Fruit fly (Drosophila melanogaster) whole organism: ENCODE results near the gene Fic.

Experiments used
- CG8478 ChIP-seq: fragments of >200 bp; optimal IDR thresholded peaks from 2 replicates; lab custom pipeline; 2018; ENCODE audit warnings: inconsistent platforms
- Dll ChIP-seq: fragments of >200 bp; optimal IDR thresholded peaks from 2 replicates; lab custom pipeline; 2017
- EcR ChIP-seq, 2 experiments: fragments of >200 bp; optimal IDR thresholded peaks; 2 replicates each; lab custom pipeline; 2017; ENCODE audit warnings: missing biosample characterization in 2 of 2, missing genetic modification characterization in 2 of 2, missing genetic modification reagents in 2 of 2
- pan ChIP-seq: fragments of >200 bp; optimal IDR thresholded peaks from 2 replicates; lab custom pipeline; 2017
- psq ChIP-seq: fragments of >200 bp; optimal IDR thresholded peaks from 2 replicates; lab custom pipeline; 2017
- usp ChIP-seq: fragments of >200 bp; optimal IDR thresholded peaks from 2 replicates; lab custom pipeline; 2017; ENCODE audit warnings: missing biosample characterization, missing genetic modification characterization, mixed read lengths

Gene Fic

DNA sequence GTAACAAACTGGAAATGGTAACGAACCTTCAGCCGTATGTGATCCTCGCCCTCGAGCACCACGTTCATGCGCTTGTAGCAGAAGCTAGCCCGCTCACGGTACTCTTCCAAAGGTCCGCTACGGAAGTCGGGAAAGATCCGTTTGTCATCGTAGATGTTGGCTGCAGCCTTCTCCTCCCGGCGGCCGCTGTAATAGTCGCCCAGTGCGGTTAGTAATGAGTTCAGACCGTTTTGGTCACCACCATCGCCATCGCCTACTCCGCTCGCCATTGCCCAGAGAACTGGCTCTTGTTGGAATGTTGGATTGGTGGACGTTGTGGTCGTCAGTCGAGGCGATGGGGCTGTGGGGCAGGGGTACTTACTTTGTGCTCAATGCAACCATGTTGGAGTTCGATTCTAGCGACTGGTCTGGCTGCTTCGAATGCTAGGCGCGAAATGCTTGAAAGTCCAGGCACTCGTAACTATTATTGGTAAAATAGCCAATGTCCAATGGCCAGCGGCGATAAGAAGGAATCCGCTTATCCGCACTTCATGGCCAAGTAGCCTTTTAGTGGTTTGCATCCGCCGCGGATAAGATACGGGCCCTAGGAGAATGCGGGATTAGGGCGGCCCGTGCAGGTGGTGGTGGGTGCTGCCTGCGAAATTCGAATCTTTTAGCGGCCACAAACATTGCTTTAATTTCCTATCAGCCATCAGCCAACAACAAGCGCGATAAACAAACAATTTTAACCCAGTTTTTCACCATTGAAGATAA is 23.6 kb downstream of the Fic start:
- no peak for TF ChIP-seq Dll (lab: Kevin White, UChicago)
- TF ChIP-seq EcR (GFP tag; optimal IDR thresholded peaks at IDR 0.05; lab: Kevin White, UChicago): no peak
- no peak for TF ChIP-seq pan (lab: Kevin White, UChicago)
- no peak for TF ChIP-seq psq (lab: Kevin White, UChicago)
- no peak for TF ChIP-seq CG8478 (lab: Kevin White, UChicago)
- TF ChIP-seq usp (GFP tag; lab: Kevin White, UChicago): no peak

DNA sequence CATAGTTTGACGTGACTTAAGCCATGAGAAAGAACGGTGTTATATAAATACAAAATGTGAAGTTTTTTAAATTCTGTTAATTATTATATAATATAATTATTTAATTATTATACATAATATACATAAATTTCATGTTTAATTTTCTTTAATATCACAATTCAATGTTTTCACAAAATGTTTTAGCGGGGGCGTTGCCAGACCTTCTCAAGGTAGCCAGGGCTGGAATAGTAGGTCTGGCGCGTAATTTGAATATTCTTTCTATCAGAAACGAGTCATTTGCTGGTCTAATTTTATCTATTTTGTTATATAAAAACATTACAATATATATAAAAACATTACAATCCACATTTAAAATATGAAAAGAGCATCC is 24.2 kb downstream of the Fic start, which contains the start of gene Acox3:
TSS of gene Acox3 (minus strand) at position 70 of the 370 bp plus-strand sequence.
- TF ChIP-seq CG8478 (lab: Kevin White, UChicago) (no peak), usp (GFP tag; lab: Kevin White, UChicago) (no peak), Dll (lab: Kevin White, UChicago) (no peak), pan (lab: Kevin White, UChicago) (no peak), EcR (GFP tag; optimal IDR thresholded peaks at IDR 0.05; lab: Kevin White, UChicago) (no peak), psq (lab: Kevin White, UChicago) (no peak)

DNA sequence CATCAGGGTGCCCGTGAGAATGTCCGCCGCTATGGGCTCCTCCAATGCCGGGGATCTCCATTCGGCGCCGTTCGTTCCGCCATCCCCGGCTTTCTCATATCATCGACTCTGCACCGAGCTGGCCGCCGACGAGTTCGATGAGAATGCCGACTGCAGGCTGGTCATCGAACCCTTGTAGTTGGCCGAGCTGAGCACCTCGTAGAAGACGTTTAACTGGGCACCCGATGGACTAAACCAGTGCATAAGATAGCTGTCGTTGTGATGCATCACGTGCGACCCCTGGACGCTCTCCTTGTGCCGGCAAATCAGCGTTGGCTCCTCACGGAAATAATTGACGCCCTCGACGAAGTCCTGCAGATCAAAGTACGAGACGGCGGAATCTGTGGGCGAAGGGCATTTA is 25.6 kb downstream of the Fic start:
- TF ChIP-seq Dll (lab: Kevin White, UChicago): no peak
- TF ChIP-seq CG8478 (lab: Kevin White, UChicago): no peak
- TF ChIP-seq EcR (GFP tag; optimal IDR thresholded peaks at IDR 0.05; lab: Kevin White, UChicago): no peak
- TF ChIP-seq psq (lab: Kevin White, UChicago): no peak
- no peak for TF ChIP-seq pan (lab: Kevin White, UChicago)
- no peak for TF ChIP-seq usp (GFP tag; lab: Kevin White, UChicago)

DNA sequence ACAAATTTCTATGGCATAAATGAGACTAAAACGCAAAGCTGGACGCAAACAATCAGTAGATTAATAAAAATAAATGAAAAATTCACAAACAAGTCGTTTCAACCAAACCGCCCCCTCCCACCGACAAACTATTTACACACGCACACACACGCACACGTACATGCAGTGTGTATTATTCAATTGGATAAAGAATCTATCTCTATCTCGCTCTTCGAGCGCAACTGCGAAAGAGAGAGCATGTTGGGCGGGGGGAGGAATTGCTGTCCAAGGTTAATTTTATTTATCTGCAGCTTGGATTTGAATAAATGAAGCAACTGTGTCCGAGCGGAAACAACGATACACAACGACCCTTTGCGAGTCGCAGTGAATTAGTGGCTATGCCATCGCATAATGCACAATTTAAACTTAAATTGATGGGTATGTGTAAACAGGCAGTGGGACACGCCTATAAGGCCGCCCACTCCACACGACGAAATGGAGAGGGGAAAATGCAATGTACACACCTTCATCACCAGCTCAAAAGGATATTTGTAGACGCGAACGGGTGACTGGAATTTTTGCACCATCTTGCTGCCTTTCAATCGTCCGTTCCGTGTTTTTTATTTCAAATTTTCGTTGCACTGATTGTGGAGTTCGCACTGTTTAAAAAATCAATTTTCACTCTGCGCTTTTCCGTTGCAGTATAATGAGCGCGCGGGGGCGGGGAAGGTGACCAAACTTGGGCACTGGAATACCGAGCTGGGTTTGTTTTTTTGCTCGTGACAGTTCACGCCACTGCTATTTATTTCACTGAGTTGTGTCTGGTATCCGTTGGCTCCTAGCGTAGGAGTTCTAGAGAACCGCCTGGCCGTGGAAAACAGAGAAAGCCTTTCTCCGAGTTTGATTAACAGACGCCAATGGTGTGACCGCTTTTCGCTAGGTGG is 31.2 kb downstream of the Fic start, which contains the start of gene retm:
TSS of gene retm (minus strand) at position 898 of the 923 bp plus-strand sequence.
- TF ChIP-seq Dll (lab: Kevin White, UChicago): no peak
- TF ChIP-seq CG8478 (lab: Kevin White, UChicago): no peak
- TF ChIP-seq usp (GFP tag; lab: Kevin White, UChicago): no peak
- no peak for TF ChIP-seq pan (lab: Kevin White, UChicago)
- no peak for TF ChIP-seq psq (lab: Kevin White, UChicago)

DNA sequence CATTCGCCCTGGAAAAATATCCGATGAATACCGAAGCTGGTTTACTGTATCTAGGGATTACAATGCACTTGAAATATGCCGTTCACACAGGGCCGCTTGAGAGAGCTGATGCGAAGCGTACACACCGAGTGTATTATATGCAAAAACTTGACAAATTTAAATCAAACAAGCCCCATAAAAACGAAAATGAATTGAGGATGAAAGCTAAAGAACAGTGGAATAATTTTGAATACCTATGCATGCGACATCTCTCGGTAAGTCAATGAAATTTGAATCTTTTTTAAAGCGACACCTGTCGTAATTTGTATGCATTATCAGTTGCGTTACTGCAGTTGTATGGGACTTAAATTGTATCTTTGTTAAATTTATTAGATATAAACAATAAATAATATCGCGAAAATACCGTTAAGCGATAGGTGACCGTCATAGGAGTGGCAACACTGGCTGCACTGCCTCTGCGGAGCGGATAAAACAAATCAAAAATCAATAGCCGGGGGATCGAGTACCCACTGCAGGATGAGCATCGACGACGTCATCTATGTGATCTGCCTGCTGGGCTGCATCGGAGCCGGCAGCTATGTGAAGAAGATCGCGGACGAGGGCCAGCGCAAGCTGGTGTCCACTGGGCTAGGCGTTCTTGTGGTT is 31.9 kb downstream of the Fic start, which contains the start of gene frj:
TSS of gene frj (plus strand) at position 98 of the 645 bp plus-strand sequence.
- TF ChIP-seq psq (lab: Kevin White, UChicago) (no peak), usp (GFP tag; lab: Kevin White, UChicago) (no peak), Dll (lab: Kevin White, UChicago) (no peak), CG8478 (lab: Kevin White, UChicago) (no peak), EcR (GFP tag; optimal IDR thresholded peaks at IDR 0.05; lab: Kevin White, UChicago) (no peak), pan (lab: Kevin White, UChicago) (no peak)

DNA sequence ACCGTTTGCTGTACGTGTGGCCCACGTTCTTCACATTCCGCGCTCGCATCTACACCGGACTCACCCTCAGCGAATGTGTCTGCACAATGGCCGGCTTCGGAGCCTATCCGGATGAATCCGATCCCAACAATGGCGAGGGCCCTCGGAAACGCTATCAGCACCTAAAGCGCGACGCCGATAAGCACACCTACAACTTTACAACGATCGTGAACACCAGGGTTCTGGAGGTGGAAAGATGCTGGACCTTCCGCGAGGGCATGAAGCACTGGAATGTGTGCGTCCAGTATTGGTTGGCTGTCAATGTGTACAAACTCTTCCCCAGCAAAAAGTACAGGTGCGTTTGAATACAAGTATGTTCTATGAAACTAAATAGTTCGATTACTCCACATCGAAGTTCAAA is 33.4 kb downstream of the Fic start:
- TF ChIP-seq usp (GFP tag; lab: Kevin White, UChicago): no peak
- no peak for TF ChIP-seq psq (lab: Kevin White, UChicago)
- no peak for TF ChIP-seq pan (lab: Kevin White, UChicago)
- no peak for TF ChIP-seq CG8478 (lab: Kevin White, UChicago)
- no peak for TF ChIP-seq EcR (GFP tag; optimal IDR thresholded peaks at IDR 0.05; lab: Kevin White, UChicago)
- TF ChIP-seq Dll (lab: Kevin White, UChicago): no peak

DNA sequence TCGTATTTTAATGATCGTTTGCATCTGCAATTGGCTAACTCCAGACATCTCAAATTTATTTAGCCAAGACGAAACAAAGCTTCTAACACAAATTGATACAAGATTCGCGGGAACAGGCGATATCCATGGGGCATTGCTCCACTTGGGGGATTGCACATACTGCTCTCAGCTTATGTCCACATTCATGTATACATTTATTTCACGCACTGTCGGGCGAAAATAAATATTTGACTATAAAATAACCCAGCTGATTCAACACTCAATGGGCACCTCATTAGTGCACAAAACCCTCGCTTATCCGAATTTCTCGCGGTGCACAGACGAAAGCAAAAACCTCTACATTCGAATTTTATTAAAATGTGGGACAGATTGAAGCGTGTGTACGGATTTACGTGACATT is 37.4 kb downstream of the Fic start:
- TF ChIP-seq usp (GFP tag; lab: Kevin White, UChicago) (no peak), EcR (GFP tag; optimal IDR thresholded peaks at IDR 0.05; lab: Kevin White, UChicago) (no peak), pan (lab: Kevin White, UChicago) (no peak), Dll (lab: Kevin White, UChicago) (no peak), CG8478 (lab: Kevin White, UChicago) (no peak), psq (lab: Kevin White, UChicago) (no peak)

DNA sequence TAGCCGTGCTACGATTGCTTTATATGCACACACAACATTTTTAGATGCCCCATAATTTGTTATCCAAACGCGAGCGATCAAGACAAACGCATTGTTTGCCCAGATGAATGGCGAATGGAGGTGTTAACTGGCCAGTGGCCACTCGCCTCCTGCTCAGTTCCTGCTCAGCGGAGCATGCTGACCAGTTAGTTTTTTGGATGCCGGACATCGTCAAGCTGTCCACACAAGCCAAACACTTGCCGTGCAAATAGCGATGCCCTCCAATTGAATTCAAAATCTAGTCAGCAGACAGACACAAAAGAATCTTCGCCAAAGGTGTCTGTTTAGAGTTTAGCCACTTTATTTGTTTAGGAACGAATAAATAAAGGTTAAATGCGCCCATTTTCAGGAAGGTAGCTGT is 38.1 kb downstream of the Fic start:
- TF ChIP-seq EcR (GFP tag; optimal IDR thresholded peaks at IDR 0.05; lab: Kevin White, UChicago): no peak
- TF ChIP-seq usp (GFP tag; lab: Kevin White, UChicago): no peak
- no peak for TF ChIP-seq Dll (lab: Kevin White, UChicago)
- TF ChIP-seq psq (lab: Kevin White, UChicago): no peak
- no peak for TF ChIP-seq CG8478 (lab: Kevin White, UChicago)
- no peak for TF ChIP-seq pan (lab: Kevin White, UChicago)

DNA sequence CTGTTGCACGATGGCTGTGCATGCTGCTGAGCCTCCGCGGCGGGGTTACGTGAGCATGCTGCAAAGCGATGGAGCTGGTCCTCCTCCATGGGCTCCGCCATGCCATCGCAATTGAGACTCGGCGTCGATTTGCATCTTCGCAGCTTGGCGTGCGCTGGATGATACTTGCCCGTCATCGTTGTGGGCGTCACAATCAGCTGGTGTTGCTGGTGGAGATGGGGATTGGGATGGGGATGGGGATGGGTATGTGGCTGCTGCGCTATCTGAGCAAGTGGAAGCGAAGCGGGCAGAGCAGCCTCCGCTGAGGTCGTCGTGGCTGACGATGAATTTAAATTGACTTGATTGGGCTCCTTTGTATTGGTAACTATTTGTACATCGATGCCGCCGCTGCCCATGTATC is 39.3 kb downstream of the Fic start:
- TF ChIP-seq EcR (GFP tag; optimal IDR thresholded peaks at IDR 0.05; lab: Kevin White, UChicago) (no peak), usp (GFP tag; lab: Kevin White, UChicago) (no peak), CG8478 (lab: Kevin White, UChicago) (no peak), Dll (lab: Kevin White, UChicago) (no peak), pan (lab: Kevin White, UChicago) (no peak), psq (lab: Kevin White, UChicago) (no peak)

DNA sequence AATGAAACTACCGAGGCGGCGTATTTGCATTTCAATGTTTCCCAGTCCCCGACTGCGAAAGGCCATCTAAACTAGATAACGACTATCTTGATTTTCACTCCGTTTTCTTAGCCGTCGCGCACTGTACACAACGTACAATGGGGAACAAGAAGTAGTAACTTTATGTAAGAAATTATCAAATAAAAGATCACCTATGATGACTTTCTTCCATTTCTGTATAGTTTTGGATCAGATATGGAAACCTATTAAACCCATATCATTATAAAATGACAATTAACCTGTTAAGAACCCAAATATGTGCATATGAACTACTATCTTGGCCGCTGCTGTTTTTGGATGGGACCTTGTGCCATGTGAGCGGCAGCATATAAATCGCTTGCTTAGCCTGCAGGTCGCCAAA is 40.1 kb downstream of the Fic start:
- no peak for TF ChIP-seq EcR (GFP tag; optimal IDR thresholded peaks at IDR 0.05; lab: Kevin White, UChicago)
- no peak for TF ChIP-seq usp (GFP tag; lab: Kevin White, UChicago)
- no peak for TF ChIP-seq CG8478 (lab: Kevin White, UChicago)
- TF ChIP-seq psq (lab: Kevin White, UChicago): no peak
- no peak for TF ChIP-seq pan (lab: Kevin White, UChicago)
- TF ChIP-seq Dll (lab: Kevin White, UChicago): no peak
